Worm (Caenorhabditis elegans) whole organism, late embryonic: ENCODE measurements around the gene Y41D4B.17.

Source experiments
- K02D7.2 ChIP-seq: sonication (generic microtip); optimal IDR thresholded peaks from 2 replicates; lab custom pipeline; 2017; ENCODE audit warnings: mild to moderate bottlenecking, missing genetic modification characterization, missing compliant biosample characterization
- K09A11.1 ChIP-seq: sonication (generic microtip); optimal IDR thresholded peaks from 2 replicates; lab custom pipeline; 2017; ENCODE audit warnings: antibody characterized with exemption, mild to moderate bottlenecking, missing genetic modification characterization, missing compliant biosample characterization; ENCODE audit not compliant: insufficient read depth
- T23F11.4 ChIP-seq: fragments of 200-800 bp; sonication (Bioruptor generic); optimal IDR thresholded peaks from 2 replicates; lab custom pipeline; 2018; ENCODE audit warnings: mild to moderate bottlenecking, missing genetic modification characterization, missing compliant biosample characterization
- ahr-1 ChIP-seq: sonication (generic microtip); optimal IDR thresholded peaks from 2 replicates; lab custom pipeline; 2016; ENCODE audit warnings: missing genetic modification characterization, missing compliant biosample characterization
- ama-1 ChIP-seq: fragments of 150-350 bp; optimal IDR thresholded peaks from 2 replicates; lab custom pipeline; 2014
- ceh-19 ChIP-seq: fragments of 200-800 bp; sonication (Bioruptor generic); optimal IDR thresholded peaks from 2 replicates; lab custom pipeline; 2018; ENCODE audit warnings: mild to moderate bottlenecking, missing genetic modification characterization, missing compliant biosample characterization
- ceh-30 ChIP-seq: fragments of 150-350 bp; optimal IDR thresholded peaks from 2 replicates; lab custom pipeline; 2014; ENCODE audit warnings: missing biosample characterization, missing genetic modification characterization
- ceh-31 ChIP-seq: sonication (generic microtip); optimal IDR thresholded peaks from 2 replicates; lab custom pipeline; 2016; ENCODE audit warnings: missing genetic modification characterization, missing compliant biosample characterization
- ceh-34 ChIP-seq: sonication (generic microtip); optimal IDR thresholded peaks from 2 replicates; lab custom pipeline; 2016; ENCODE audit warnings: mild to moderate bottlenecking, missing genetic modification characterization, missing compliant biosample characterization
- ceh-48 ChIP-seq: sonication (generic microtip); optimal IDR thresholded peaks from 2 replicates; lab custom pipeline; 2016; ENCODE audit warnings: missing genetic modification characterization, inconsistent platforms, missing compliant biosample characterization
- che-1 ChIP-seq: sonication (generic microtip); optimal IDR thresholded peaks from 2 replicates; lab custom pipeline; 2016; ENCODE audit warnings: mild to moderate bottlenecking, missing genetic modification characterization, missing compliant biosample characterization
- elt-2 ChIP-seq: sonication (generic microtip); optimal IDR thresholded peaks from 2 replicates; lab custom pipeline; 2016; ENCODE audit warnings: missing genetic modification reagents, missing genetic modification characterization, missing compliant biosample characterization
- elt-4 ChIP-seq: sonication (generic microtip); optimal IDR thresholded peaks from 2 replicates; lab custom pipeline; 2016; ENCODE audit warnings: missing genetic modification characterization, missing compliant biosample characterization
- ets-4 ChIP-seq: sonication (generic microtip); optimal IDR thresholded peaks from 2 replicates; lab custom pipeline; 2016; ENCODE audit warnings: missing genetic modification characterization, missing compliant biosample characterization
- eyg-1 ChIP-seq: sonication (generic microtip); optimal IDR thresholded peaks from 2 replicates; lab custom pipeline; 2016; ENCODE audit warnings: missing genotype, missing genetic modification characterization, missing compliant biosample characterization
- fax-1 ChIP-seq: sonication (generic microtip); optimal IDR thresholded peaks from 2 replicates; lab custom pipeline; 2016; ENCODE audit warnings: missing genotype, missing genetic modification characterization, missing compliant biosample characterization
- fkh-10 ChIP-seq: fragments of 150-350 bp; optimal IDR thresholded peaks from 2 replicates; lab custom pipeline; 2014; ENCODE audit warnings: missing biosample characterization, missing genetic modification reagents, missing genetic modification characterization
- hlh-13 ChIP-seq: fragments of 200-800 bp; sonication (Bioruptor generic); optimal IDR thresholded peaks from 2 replicates; lab custom pipeline; 2018; ENCODE audit warnings: mild to moderate bottlenecking, missing genetic modification characterization, missing compliant biosample characterization
- hlh-15 ChIP-seq: sonication (generic microtip); optimal IDR thresholded peaks from 2 replicates; lab custom pipeline; 2016; ENCODE audit warnings: missing genetic modification characterization, missing compliant biosample characterization
- hlh-30 ChIP-seq: sonication (generic microtip); optimal IDR thresholded peaks from 2 replicates; lab custom pipeline; 2017; ENCODE audit warnings: antibody characterized with exemption, missing genetic modification characterization, missing compliant biosample characterization; ENCODE audit not compliant: insufficient read depth
- hlh-6 ChIP-seq: sonication (generic microtip); optimal IDR thresholded peaks from 2 replicates; lab custom pipeline; 2016; ENCODE audit warnings: missing genotype, missing genetic modification characterization, missing compliant biosample characterization
- madf-2 ChIP-seq: sonication (generic microtip); optimal IDR thresholded peaks from 2 replicates; lab custom pipeline; 2017; ENCODE audit warnings: missing genetic modification characterization, missing compliant biosample characterization
- mec-3 ChIP-seq: sonication (generic microtip); optimal IDR thresholded peaks from 2 replicates; lab custom pipeline; 2016; ENCODE audit warnings: borderline replicate concordance, missing genetic modification characterization, missing compliant biosample characterization
- nfya-1 ChIP-seq: sonication (generic microtip); optimal IDR thresholded peaks from 2 replicates; lab custom pipeline; 2017; ENCODE audit warnings: missing genetic modification characterization, mild to moderate bottlenecking, missing compliant biosample characterization, antibody characterized with exemption, moderate library complexity
- nhr-11 ChIP-seq: fragments of 150-350 bp; optimal IDR thresholded peaks from 2 replicates; lab custom pipeline; 2014; ENCODE audit warnings: missing biosample characterization, missing genetic modification characterization
- nhr-232 ChIP-seq: sonication (generic microtip); optimal IDR thresholded peaks from 2 replicates; lab custom pipeline; 2016; ENCODE audit warnings: missing genetic modification characterization, missing compliant biosample characterization
- odd-2 ChIP-seq: sonication (generic microtip); optimal IDR thresholded peaks from 2 replicates; lab custom pipeline; 2017; ENCODE audit warnings: antibody characterized with exemption, mild to moderate bottlenecking, missing genetic modification characterization, missing compliant biosample characterization
- pax-1 ChIP-seq: fragments of 150-350 bp; optimal IDR thresholded peaks from 2 replicates; lab custom pipeline; 2014; ENCODE audit warnings: missing biosample characterization, missing genetic modification characterization
- pha-4 ChIP-seq: fragments of 150-350 bp; optimal IDR thresholded peaks from 2 replicates; lab custom pipeline; 2018; ENCODE audit warnings: missing biosample characterization, missing genetic modification reagents, missing genetic modification characterization
- ref-2 ChIP-seq: sonication (generic microtip); optimal IDR thresholded peaks from 2 replicates; lab custom pipeline; 2016; ENCODE audit warnings: missing genetic modification characterization, missing compliant biosample characterization
- rnt-1 ChIP-seq: sonication (generic microtip); optimal IDR thresholded peaks from 2 replicates; lab custom pipeline; 2016; ENCODE audit warnings: missing genetic modification characterization, missing compliant biosample characterization
- sox-4 ChIP-seq: sonication (generic microtip); optimal IDR thresholded peaks from 2 replicates; lab custom pipeline; 2017; ENCODE audit warnings: mild to moderate bottlenecking, missing genetic modification characterization, inconsistent platforms, missing compliant biosample characterization
- syd-9 ChIP-seq: sonication (generic microtip); optimal IDR thresholded peaks from 2 replicates; lab custom pipeline; 2016; ENCODE audit warnings: mild to moderate bottlenecking, missing genetic modification characterization, moderate library complexity, missing compliant biosample characterization
- ttx-3 ChIP-seq: sonication (generic microtip); optimal IDR thresholded peaks from 2 replicates; lab custom pipeline; 2016; ENCODE audit warnings: missing genetic modification reagents, missing genetic modification characterization, missing compliant biosample characterization
- unc-3 ChIP-seq, 2 experiments: fragments of 200-800 bp in 1 of 2; sonication (Bioruptor generic) in 1 of 2; sonication (generic microtip) in 1 of 2; conservative IDR thresholded peaks in 1 of 2; optimal IDR thresholded peaks in 1 of 2; 2 replicates each; pipeline versions ENCODE4 v1.3.6 to Lab custom; 2016 to 2022; ENCODE audit warnings: missing compliant biosample characterization in 2 of 2, missing genetic modification characterization in 2 of 2, missing genetic modification reagents in 1 of 2
- zip-5 ChIP-seq: sonication (generic microtip); optimal IDR thresholded peaks from 2 replicates; lab custom pipeline; 2016; ENCODE audit warnings: missing genetic modification characterization, missing compliant biosample characterization

Y41D4B.17 gene

ce11 chrIV:1559931-1560330 lies at the start of gene Y41D4B.17:
Gene Y41D4B.17 (plus strand): TSS chrIV:1560104.
- TF ChIP-seq ttx-3 (no peak), rnt-1 (tag; lab: Kevin White, UChicago) (no peak), zip-5 (tag; lab: Kevin White, UChicago) (no peak), ahr-1 (tag; lab: Kevin White, UChicago) (no peak), ceh-34 (tag; lab: Kevin White, UChicago) (no peak), ets-4 (tag; lab: Kevin White, UChicago) (no peak), ceh-48 (tag; lab: Kevin White, UChicago) (no peak), madf-2 (tag; lab: Kevin White, UChicago) (no peak), syd-9 (tag; lab: Kevin White, UChicago) (no peak)

ce11 chrIV:1510241-1510640 lies 49.7 kb upstream of the Y41D4B.17 start, which contains the start of gene txt-4:
Gene txt-4 (plus strand): TSS chrIV:1510564.
- TF ChIP-seq fkh-10 (GFP tag; lab: Kevin White, UChicago) (no peak), T23F11.4 (GFP tag; lab: Kevin White, UChicago) (no peak), sox-4 (tag; lab: Kevin White, UChicago) (no peak), pha-4 (tag; lab: Kevin White, UChicago) (no peak), nhr-11 (tag; lab: Kevin White, UChicago) (no peak), fax-1 (tag; lab: Kevin White, UChicago) (no peak), K09A11.1 (no peak), eyg-1 (tag; lab: Kevin White, UChicago) (no peak), ceh-31 (no peak), ama-1 (lab: Kevin White, UChicago) (no peak), rnt-1 (tag; lab: Kevin White, UChicago) (no peak), elt-2 (tag; lab: Kevin White, UChicago) (no peak), hlh-6 (tag; lab: Kevin White, UChicago) (no peak), ceh-30 (tag; lab: Kevin White, UChicago) (no peak), ref-2 (tag; lab: Kevin White, UChicago) (no peak), hlh-15 (no peak), ceh-34 (tag; lab: Kevin White, UChicago) (no peak)

ce11 chrIV:1512944-1513343 lies 47.0 kb upstream of the Y41D4B.17 start:
- TF ChIP-seq elt-4 (tag; lab: Kevin White, UChicago) (no peak), odd-2 (no peak), nhr-232 (tag; lab: Kevin White, UChicago) (no peak), syd-9 (tag; lab: Kevin White, UChicago) (no peak), pax-1 (tag; lab: Kevin White, UChicago) (no peak), elt-2 (tag; lab: Kevin White, UChicago) (no peak), hlh-13 (GFP tag; lab: Kevin White, UChicago) (no peak), ceh-30 (tag; lab: Kevin White, UChicago) (no peak), nfya-1 (no peak), ceh-19 (no peak), ceh-34 (tag; lab: Kevin White, UChicago) (no peak), K02D7.2 (no peak)

- TF ChIP-seq mec-3 (tag; lab: Kevin White, UChicago) (no peak), che-1 (peak; percentile 14), sox-4 (tag; lab: Kevin White, UChicago) (peak; percentile 1), unc-3 (GFP tag; conservative IDR thresholded peaks at IDR 0.05; lab: Robert Waterston, UW) (0 out of 2 replicates have a peak, but pooled peaks have one; percentile 31), unc-3 (tag; optimal IDR thresholded peaks at IDR 0.05; lab: Kevin White, UChicago) (no peak), hlh-30 (peak; percentile 37), K09A11.1 (no peak), pax-1 (tag; lab: Kevin White, UChicago) (no peak), ceh-34 (tag; lab: Kevin White, UChicago) (peak; percentile 4)
Measured at ce11 chrIV:1514415-1514814, 45.5 kb upstream of the Y41D4B.17 start.
